Fruit fly (Drosophila melanogaster) S2 (cell line): Measurements from ENCODE around the gene CG4174.

ENCODE experiments used
- CG8478 ChIP-seq: fragments of >200 bp; optimal IDR thresholded peaks from 2 replicates; lab custom pipeline; 2018
- CTCF ChIP-seq, 2 experiments: fragments of >200 bp; optimal IDR thresholded peaks; 2 replicates each; lab custom pipeline; 2018

DNA sequence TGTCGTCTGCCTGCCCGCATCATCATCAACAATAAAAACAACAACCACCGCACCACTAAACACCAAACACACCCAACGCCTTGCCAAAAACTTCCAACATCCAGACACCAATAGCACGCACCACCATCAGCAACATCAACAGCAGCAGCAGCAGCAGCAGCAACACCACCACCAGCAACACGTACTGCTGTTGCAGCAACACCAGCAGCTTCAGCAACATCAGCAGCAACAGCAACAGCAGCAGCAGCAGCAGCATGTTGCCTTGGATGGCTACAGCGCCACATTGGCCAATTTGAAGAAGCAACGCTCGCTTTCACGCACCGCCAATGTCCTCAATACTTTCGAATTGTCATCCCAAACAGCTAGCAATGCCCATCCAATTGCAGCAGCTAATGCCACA is 47.9 kb upstream of the CG4174 start:
- no peak for TF ChIP-seq CG8478 (lab: Kevin White, UChicago)
- no peak for TF ChIP-seq CTCF (optimal IDR thresholded peaks at IDR 0.05; lab: Kevin White, UChicago)
